Worm (Caenorhabditis elegans) whole organism, mixed stage, embryonic: ENCODE data around the gene cept-2.

ENCODE experiments used
- M03D4.4 ChIP-seq: sonication (generic microtip); optimal IDR thresholded peaks from 2 replicates; lab custom pipeline; 2017; ENCODE audit warnings: mild to moderate bottlenecking, missing genetic modification characterization, missing compliant biosample characterization
- bed-3 ChIP-seq: fragments of 200-800 bp; sonication (Bioruptor generic); optimal IDR thresholded peaks from 3 replicates; lab custom pipeline; 2018; ENCODE audit warnings: mild to moderate bottlenecking, missing genetic modification characterization, moderate library complexity, missing compliant biosample characterization
- blmp-1 ChIP-seq: fragments of 150-350 bp; optimal IDR thresholded peaks from 2 replicates; lab custom pipeline; 2014; ENCODE audit warnings: missing biosample characterization, missing genetic modification characterization
- ceh-83 ChIP-seq: fragments of 200-800 bp; sonication (Bioruptor generic); optimal IDR thresholded peaks from 2 replicates; lab custom pipeline; 2018; ENCODE audit warnings: mild to moderate bottlenecking, missing genetic modification characterization, missing compliant biosample characterization
- ces-1 ChIP-seq: fragments of 150-350 bp; optimal IDR thresholded peaks from 2 replicates; lab custom pipeline; 2014; ENCODE audit warnings: missing biosample characterization, missing genetic modification reagents, missing genetic modification characterization
- drap-1 ChIP-seq: fragments of 200-800 bp; sonication (Bioruptor generic); optimal IDR thresholded peaks from 3 replicates; lab custom pipeline; 2018; ENCODE audit warnings: mild to moderate bottlenecking, missing genetic modification characterization, missing compliant biosample characterization
- elt-1 ChIP-seq: sonication (generic microtip); optimal IDR thresholded peaks from 2 replicates; lab custom pipeline; 2017; ENCODE audit warnings: missing genetic modification characterization, mild to moderate bottlenecking, missing compliant biosample characterization, antibody characterized with exemption, moderate library complexity, borderline replicate concordance; ENCODE audit not compliant: insufficient read depth
- ham-2 ChIP-seq: fragments of 200-800 bp; sonication (Bioruptor generic); optimal IDR thresholded peaks from 2 replicates; lab custom pipeline; 2018; ENCODE audit warnings: mild to moderate bottlenecking, missing genetic modification characterization, missing compliant biosample characterization
- lin-32 ChIP-seq: fragments of 200-800 bp; sonication (Bioruptor generic); optimal IDR thresholded peaks from 2 replicates; lab custom pipeline; 2018; ENCODE audit warnings: mild to moderate bottlenecking, missing genetic modification characterization, missing compliant biosample characterization
- lsy-2 ChIP-seq: fragments of 150-350 bp; optimal IDR thresholded peaks from 2 replicates; lab custom pipeline; 2014; ENCODE audit warnings: missing biosample characterization, missing genetic modification characterization
- mep-1 ChIP-seq: fragments of 150-350 bp; optimal IDR thresholded peaks from 2 replicates; lab custom pipeline; 2017; ENCODE audit warnings: missing biosample characterization, missing genetic modification reagents, missing genetic modification characterization, inconsistent platforms
- nhr-12 ChIP-seq: fragments of 150-350 bp; optimal IDR thresholded peaks from 2 replicates; lab custom pipeline; 2014; ENCODE audit warnings: missing biosample characterization, missing genetic modification characterization
- nhr-2 ChIP-seq: fragments of 150-350 bp; optimal IDR thresholded peaks from 2 replicates; lab custom pipeline; 2014; ENCODE audit warnings: missing biosample characterization, missing genetic modification characterization
- nhr-237 ChIP-seq: fragments of 150-350 bp; optimal IDR thresholded peaks from 2 replicates; lab custom pipeline; 2014; ENCODE audit warnings: missing biosample characterization, missing genetic modification characterization
- nhr-28 ChIP-seq: fragments of 150-350 bp; optimal IDR thresholded peaks from 2 replicates; lab custom pipeline; 2014; ENCODE audit warnings: missing biosample characterization, missing genetic modification characterization
- nhr-76 ChIP-seq: sonication (generic microtip); optimal IDR thresholded peaks from 2 replicates; lab custom pipeline; 2017; ENCODE audit warnings: missing biosample characterization, missing genetic modification characterization
- sem-2 ChIP-seq: fragments of 200-800 bp; sonication (Bioruptor generic); optimal IDR thresholded peaks from 2 replicates; lab custom pipeline; 2018; ENCODE audit warnings: mild to moderate bottlenecking, missing genetic modification characterization, missing compliant biosample characterization
- snpc-4 ChIP-seq: fragments of 150-350 bp; optimal IDR thresholded peaks from 2 replicates; lab custom pipeline; 2014; ENCODE audit warnings: missing biosample characterization, missing genetic modification characterization
- sptf-1 ChIP-seq: sonication (generic microtip); optimal IDR thresholded peaks from 2 replicates; lab custom pipeline; 2017; ENCODE audit warnings: mild to moderate bottlenecking, missing genetic modification characterization, moderate library complexity, missing compliant biosample characterization
- unc-120 ChIP-seq: sonication (generic microtip); optimal IDR thresholded peaks from 2 replicates; lab custom pipeline; 2017; ENCODE audit warnings: missing genetic modification characterization, missing compliant biosample characterization; ENCODE audit not compliant: poor library complexity, severe bottlenecking
- unc-39 ChIP-seq: fragments of 150-350 bp; optimal IDR thresholded peaks from 2 replicates; lab custom pipeline; 2014; ENCODE audit warnings: missing biosample characterization, missing genetic modification characterization
- ztf-11 ChIP-seq: fragments of 150-350 bp; optimal IDR thresholded peaks from 2 replicates; lab custom pipeline; 2014; ENCODE audit warnings: missing biosample characterization, missing genetic modification characterization

The cept-2 gene

DNA sequence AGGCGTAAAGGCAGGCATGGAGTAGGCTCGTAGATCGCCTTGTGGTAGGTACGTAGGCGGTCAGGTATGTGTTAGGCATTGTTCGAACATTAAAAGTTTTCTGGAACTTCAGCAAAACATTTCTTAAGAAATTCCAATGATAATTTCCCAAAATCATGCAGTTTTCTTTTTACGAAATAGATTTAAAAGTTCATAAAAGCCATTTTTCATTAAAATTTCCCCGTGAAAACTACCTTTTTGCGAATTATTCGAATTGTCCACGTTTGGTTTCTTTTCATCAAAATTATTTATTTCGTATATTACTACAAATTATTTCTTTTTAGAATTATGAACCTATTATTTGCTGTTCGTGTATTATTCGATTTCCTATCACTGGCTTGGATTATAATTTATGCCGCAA lies 47.2 kb downstream of the cept-2 start, which contains the start of gene C15H11.13:
Gene C15H11.13, plus strand, starts transcription at position 301 of the 400 bp plus-strand sequence.
- TF ChIP-seq mep-1 (tag; lab: Kevin White, UChicago), result no peak
- TF ChIP-seq ces-1 (GFP tag; lab: Kevin White, UChicago), result no peak
- TF ChIP-seq unc-39, result no peak
- no peak for TF ChIP-seq lin-32 (GFP tag; lab: Kevin White, UChicago)
- TF ChIP-seq nhr-12 (tag; lab: Kevin White, UChicago), result no peak
- no peak for TF ChIP-seq ztf-11 (tag; lab: Kevin White, UChicago)
- TF ChIP-seq ham-2 (GFP tag; lab: Kevin White, UChicago), result no peak
- no peak for TF ChIP-seq sptf-1 (tag; lab: Kevin White, UChicago)
- no peak for TF ChIP-seq unc-120
- TF ChIP-seq lsy-2 (tag; lab: Kevin White, UChicago), result no peak
- no peak for TF ChIP-seq nhr-76
- no peak for TF ChIP-seq nhr-2 (tag; lab: Kevin White, UChicago)
- TF ChIP-seq ceh-83 (GFP tag; lab: Kevin White, UChicago), result no peak
- TF ChIP-seq blmp-1 (tag; lab: Kevin White, UChicago), result no peak
- TF ChIP-seq sem-2 (GFP tag; lab: Kevin White, UChicago), result no peak
- TF ChIP-seq nhr-28, result no peak
- no peak for TF ChIP-seq M03D4.4 (tag; lab: Kevin White, UChicago)
- TF ChIP-seq elt-1 (tag; lab: Kevin White, UChicago), result no peak
- TF ChIP-seq nhr-237 (tag; lab: Kevin White, UChicago), result no peak
- TF ChIP-seq, all 35 proteins: peak for 0

- TF ChIP-seq bed-3 (GFP tag; lab: Kevin White, UChicago), result no peak
- TF ChIP-seq drap-1 (GFP tag; lab: Kevin White, UChicago), result no peak
- no peak for TF ChIP-seq snpc-4 (tag; lab: Kevin White, UChicago)
- no peak for TF ChIP-seq mep-1 (tag; lab: Kevin White, UChicago)
Measured at ce11 chrV:14396123-14396669, 48.6 kb downstream of the cept-2 start.
